Fruit fly (Drosophila melanogaster) whole organism, embryonic: ENCODE measurements around the gene Root.

Experiments
- Atf-2 ChIP-seq: fragments of 200-800 bp; sonication (Bioruptor generic); optimal IDR thresholded peaks from 2 replicates; lab custom pipeline; 2016; ENCODE audit warnings: missing biosample characterization, missing genetic modification characterization
- Bdp1 ChIP-seq: fragments of 200-800 bp; sonication (Bioruptor generic); optimal IDR thresholded peaks from 3 replicates; lab custom pipeline; 2016; ENCODE audit warnings: missing biosample characterization, missing genetic modification characterization
- Blimp-1 ChIP-seq: fragments of 200-800 bp; sonication (Bioruptor generic); optimal IDR thresholded peaks from 3 replicates; lab custom pipeline; 2018; ENCODE audit warnings: missing biosample characterization, missing genetic modification characterization, mild to moderate bottlenecking, moderate library complexity, missing genetic modification reagents
- CG10267 ChIP-seq: fragments of 200-800 bp; sonication (Bioruptor generic); optimal IDR thresholded peaks from 2 replicates; lab custom pipeline; 2018; ENCODE audit warnings: missing biosample characterization, mild to moderate bottlenecking, missing genetic modification characterization, moderate library complexity
- CG11247 ChIP-seq: fragments of 200-800 bp; sonication (Bioruptor generic); IDR thresholded peaks from 2 replicates; pipeline ENCODE4 v1.3.6; 2022; ENCODE audit warnings: missing biosample characterization, missing genetic modification characterization
- CG11560 ChIP-seq: fragments of 200-800 bp; sonication (Bioruptor generic); IDR thresholded peaks from 3 replicates; pipeline ENCODE4 v1.3.6; 2022; ENCODE audit warnings: missing biosample characterization, missing genetic modification characterization
- CG11696 ChIP-seq: fragments of 200-800 bp; sonication (Bioruptor generic); IDR thresholded peaks from 2 replicates; pipeline ENCODE4 v1.3.6; 2022; ENCODE audit warnings: missing biosample characterization, missing genetic modification characterization
- CG12155 ChIP-seq: fragments of 200-800 bp; sonication (Bioruptor generic); optimal IDR thresholded peaks from 3 replicates; lab custom pipeline; 2016; ENCODE audit warnings: missing biosample characterization, missing genetic modification characterization
- CG12236 ChIP-seq: fragments of 200-800 bp; sonication (Bioruptor generic); optimal IDR thresholded peaks from 2 replicates; lab custom pipeline; 2016; ENCODE audit warnings: missing biosample characterization, missing genetic modification characterization
- CG13123 ChIP-seq: fragments of 200-800 bp; sonication (Bioruptor generic); optimal IDR thresholded peaks from 2 replicates; lab custom pipeline; 2016; ENCODE audit warnings: missing biosample characterization, missing genetic modification characterization
- CG15073 ChIP-seq: fragments of 200-800 bp; sonication (Bioruptor generic); optimal IDR thresholded peaks from 2 replicates; lab custom pipeline; 2016; ENCODE audit warnings: missing biosample characterization, missing genetic modification characterization
- CG15269 ChIP-seq: fragments of 200-800 bp; sonication (Bioruptor generic); optimal IDR thresholded peaks from 2 replicates; lab custom pipeline; 2018; ENCODE audit warnings: missing biosample characterization, mild to moderate bottlenecking, missing genetic modification characterization, moderate library complexity
- CG15479 ChIP-seq: fragments of 200-800 bp; sonication (Bioruptor generic); optimal IDR thresholded peaks from 3 replicates; lab custom pipeline; 2019; ENCODE audit warnings: missing biosample characterization, mild to moderate bottlenecking, missing genetic modification characterization, moderate library complexity
- CG15601 ChIP-seq: fragments of 200-800 bp; sonication (Bioruptor generic); optimal IDR thresholded peaks from 3 replicates; lab custom pipeline; 2019; ENCODE audit warnings: missing biosample characterization, mild to moderate bottlenecking, missing genetic modification characterization, moderate library complexity
- CG16863 ChIP-seq: fragments of 200-800 bp; sonication (Bioruptor generic); optimal IDR thresholded peaks from 3 replicates; lab custom pipeline; 2016; ENCODE audit warnings: missing biosample characterization, missing genetic modification characterization
- CG17328 ChIP-seq: fragments of 200-800 bp; sonication (Bioruptor generic); IDR thresholded peaks from 2 replicates; pipeline ENCODE4 v1.3.6; 2022; ENCODE audit warnings: missing biosample characterization, missing genetic modification characterization
- CG18262 ChIP-seq: fragments of 200-800 bp; optimal IDR thresholded peaks from 3 replicates; lab custom pipeline; 2019; ENCODE audit warnings: missing biosample characterization, mild to moderate bottlenecking, missing genetic modification characterization, moderate library complexity
- CG30020 ChIP-seq: fragments of 200-800 bp; optimal IDR thresholded peaks from 2 replicates; lab custom pipeline; 2019; ENCODE audit warnings: missing biosample characterization, mild to moderate bottlenecking, missing genetic modification characterization, moderate library complexity
- CG3726 ChIP-seq: fragments of 200-800 bp; sonication (Bioruptor generic); IDR thresholded peaks from 3 replicates; pipeline ENCODE4, ENCODE4 v1.3.6; 2022; ENCODE audit warnings: missing biosample characterization, missing genetic modification characterization
- CG9609 ChIP-seq: fragments of 200-800 bp; sonication (Bioruptor generic); optimal IDR thresholded peaks from 3 replicates; lab custom pipeline; 2016; ENCODE audit warnings: missing biosample characterization, missing genetic modification characterization
- CG9932 ChIP-seq: fragments of 200-800 bp; sonication (Bioruptor generic); IDR thresholded peaks from 2 replicates; pipeline ENCODE4 v1.3.6; 2022; ENCODE audit warnings: missing biosample characterization, missing genetic modification characterization
- H2.0 ChIP-seq: fragments of 200-800 bp; sonication (Bioruptor generic); IDR thresholded peaks from 2 replicates; pipeline ENCODE4 v1.3.6; 2022; ENCODE audit warnings: missing biosample characterization, missing genetic modification characterization
- Hand ChIP-seq: fragments of 200-800 bp; sonication (Bioruptor generic); optimal IDR thresholded peaks from 2 replicates; lab custom pipeline; 2017; ENCODE audit warnings: mild to moderate bottlenecking, missing biosample characterization, missing genetic modification reagents, missing genetic modification characterization
- Lhr ChIP-seq: fragments of 200-800 bp; sonication (Bioruptor generic); optimal IDR thresholded peaks from 3 replicates; lab custom pipeline; 2017; ENCODE audit warnings: mild to moderate bottlenecking, missing biosample characterization, missing genetic modification reagents, missing genetic modification characterization
- MESR4 ChIP-seq: fragments of 200-800 bp; sonication (Bioruptor generic); optimal IDR thresholded peaks from 2 replicates; lab custom pipeline; 2018; ENCODE audit warnings: missing biosample characterization, mild to moderate bottlenecking, missing genetic modification characterization, moderate library complexity
- Max ChIP-seq: fragments of 200-800 bp; sonication (Bioruptor generic); optimal IDR thresholded peaks from 2 replicates; lab custom pipeline; 2016; ENCODE audit warnings: missing biosample characterization, mild to moderate bottlenecking, missing genetic modification characterization
- Med ChIP-seq: fragments of 200-800 bp; sonication (Bioruptor generic); peaks from one replicate; lab custom pipeline; 2016; ENCODE audit warnings: missing biosample characterization, missing genetic modification characterization, mild to moderate bottlenecking, inconsistent platforms, moderate library complexity
- Mes4 ChIP-seq: fragments of 200-800 bp; sonication (Bioruptor generic); optimal IDR thresholded peaks from 2 replicates; lab custom pipeline; 2016; ENCODE audit warnings: missing biosample characterization, missing genetic modification characterization
- NFAT ChIP-seq: fragments of 200-800 bp; sonication (Bioruptor generic); IDR thresholded peaks from 2 replicates; pipeline ENCODE4 v1.3.6; 2022; ENCODE audit warnings: missing biosample characterization, missing genetic modification characterization
- NfI ChIP-seq: fragments of 200-800 bp; sonication (Bioruptor generic); optimal IDR thresholded peaks from 3 replicates; lab custom pipeline; 2018; ENCODE audit warnings: missing biosample characterization, mild to moderate bottlenecking, missing genetic modification characterization, moderate library complexity
- Ptx1 ChIP-seq: fragments of 200-800 bp; sonication (Bioruptor generic); IDR thresholded peaks from 2 replicates; pipeline ENCODE4 v1.3.6; 2022; ENCODE audit warnings: missing biosample characterization, missing genetic modification characterization
- Six4 ChIP-seq: fragments of 200-800 bp; sonication (Bioruptor generic); optimal IDR thresholded peaks from 2 replicates; lab custom pipeline; 2016; ENCODE audit warnings: missing biosample characterization, missing genetic modification characterization
- Tbp ChIP-seq: fragments of >200 bp; optimal IDR thresholded peaks from 2 replicates; lab custom pipeline; 2018; ENCODE audit warnings: missing biosample characterization, missing genetic modification characterization
- Xrp1 ChIP-seq: fragments of 200-800 bp; sonication (Bioruptor generic); IDR thresholded peaks from 2 replicates; pipeline ENCODE4 v1.3.6; 2022; ENCODE audit warnings: missing biosample characterization, missing genetic modification characterization
- ab ChIP-seq: fragments of 200-800 bp; sonication (Bioruptor generic); optimal IDR thresholded peaks from 2 replicates; lab custom pipeline; 2016; ENCODE audit warnings: missing biosample characterization, missing genetic modification characterization
- ash1 ChIP-seq: fragments of 200-800 bp; sonication (Bioruptor generic); optimal IDR thresholded peaks from 2 replicates; lab custom pipeline; 2018; ENCODE audit warnings: missing biosample characterization, mild to moderate bottlenecking, missing genetic modification characterization
- chn ChIP-seq: fragments of 200-800 bp; sonication (Bioruptor generic); optimal IDR thresholded peaks from 2 replicates; lab custom pipeline; 2016; ENCODE audit warnings: missing biosample characterization, missing genetic modification characterization
- crol ChIP-seq: fragments of 200-800 bp; sonication (Bioruptor generic); IDR thresholded peaks from 2 replicates; pipeline ENCODE4 v1.3.6; 2022; ENCODE audit warnings: missing biosample characterization, missing genetic modification characterization
- disco-r ChIP-seq: fragments of 200-800 bp; sonication (Bioruptor generic); optimal IDR thresholded peaks from 2 replicates; lab custom pipeline; 2016; ENCODE audit warnings: missing biosample characterization, missing genetic modification characterization
- dysf ChIP-seq: fragments of 200-800 bp; sonication (Bioruptor generic); IDR thresholded peaks from 3 replicates; pipeline ENCODE4 v1.3.6; 2022; ENCODE audit warnings: missing biosample characterization, missing genetic modification characterization
- hkb ChIP-seq, 2 experiments: fragments of 200-800 bp in 1 of 2; fragments of >200 bp in 1 of 2; sonication (Bioruptor generic) in 1 of 2; IDR thresholded peaks in 1 of 2; optimal IDR thresholded peaks in 1 of 2; 2 replicates each; pipeline versions ENCODE4 v1.3.6 to Lab custom; 2017 to 2022; ENCODE audit warnings: missing biosample characterization in 1 of 2, missing genetic modification characterization in 1 of 2
- hth ChIP-seq: fragments of >200 bp; optimal IDR thresholded peaks from 2 replicates; lab custom pipeline; 2017; ENCODE audit warnings: inconsistent platforms
- ind ChIP-seq: fragments of 200-800 bp; sonication (Bioruptor generic); optimal IDR thresholded peaks from 3 replicates; lab custom pipeline; 2016; ENCODE audit warnings: missing biosample characterization, missing genetic modification characterization
- jigr1 ChIP-seq: fragments of 200-800 bp; sonication (Bioruptor generic); IDR thresholded peaks from 3 replicates; pipeline ENCODE4 v1.3.6; 2022; ENCODE audit warnings: missing biosample characterization, missing genetic modification characterization
- oc ChIP-seq: fragments of 200-800 bp; sonication (Bioruptor generic); optimal IDR thresholded peaks from 2 replicates; lab custom pipeline; 2018; ENCODE audit warnings: missing biosample characterization, mild to moderate bottlenecking, missing genetic modification characterization, moderate library complexity
- peb ChIP-seq: fragments of 200-800 bp; sonication (Bioruptor generic); IDR thresholded peaks from 2 replicates; pipeline ENCODE4 v1.3.6; 2022; ENCODE audit warnings: missing biosample characterization, missing genetic modification characterization
- phol ChIP-seq: fragments of 200-800 bp; sonication (Bioruptor generic); optimal IDR thresholded peaks from 3 replicates; lab custom pipeline; 2018; ENCODE audit warnings: missing biosample characterization, mild to moderate bottlenecking, missing genetic modification characterization, moderate library complexity
- psq ChIP-seq: fragments of 200-800 bp; sonication (Bioruptor generic); optimal IDR thresholded peaks from 2 replicates; lab custom pipeline; 2017; ENCODE audit warnings: missing biosample characterization, missing genetic modification characterization
- scrt ChIP-seq: fragments of 200-800 bp; sonication (Bioruptor generic); optimal IDR thresholded peaks from 2 replicates; lab custom pipeline; 2018; ENCODE audit warnings: missing biosample characterization, mild to moderate bottlenecking, missing genetic modification characterization, moderate library complexity
- sr ChIP-seq: fragments of 200-800 bp; sonication (Bioruptor generic); IDR thresholded peaks from 3 replicates; pipeline ENCODE4 v1.3.6; 2022; ENCODE audit warnings: missing biosample characterization, missing genetic modification characterization
- tin ChIP-seq: fragments of 200-800 bp; sonication (Bioruptor generic); optimal IDR thresholded peaks from 3 replicates; lab custom pipeline; 2016; ENCODE audit warnings: missing biosample characterization, missing genetic modification characterization
- wor ChIP-seq: fragments of 200-800 bp; sonication (Bioruptor generic); IDR thresholded peaks from 2 replicates; pipeline ENCODE4 v1.3.6; 2022; ENCODE audit warnings: missing biosample characterization, missing genetic modification characterization

The Root gene

DNA sequence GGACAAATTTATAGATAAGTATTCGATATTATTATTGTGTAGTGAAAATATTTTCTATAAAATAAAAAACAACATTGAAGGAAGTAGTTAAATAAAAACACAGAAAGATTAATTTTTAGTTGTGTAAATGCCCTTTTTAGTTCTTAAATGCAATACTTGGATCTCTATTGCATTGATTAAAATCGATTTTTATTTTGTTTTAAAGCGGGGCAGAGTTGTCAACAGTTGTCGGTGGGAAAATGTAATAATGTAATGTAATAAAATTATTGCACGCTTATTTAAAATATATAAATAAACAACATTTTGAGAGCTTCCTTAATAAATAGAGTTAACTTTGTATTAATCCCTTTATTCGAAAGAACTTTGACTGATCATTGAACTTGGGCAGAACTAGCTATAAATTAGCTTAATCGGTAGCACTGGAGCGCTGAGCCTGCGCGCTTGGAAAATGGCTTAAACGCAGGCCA is 50.5 kb downstream of the Root start, which contains the start of gene Apc2 (continued):
- no peak for TF ChIP-seq CG3726 (GFP tag; lab: Robert Waterston, UW)
- peak; percentile 65 for TF ChIP-seq H2.0 (GFP tag; lab: Robert Waterston, UW)
- TF ChIP-seq tin (GFP tag; lab: Kevin White, UChicago), result peak; percentile 56
- TF ChIP-seq CG17328 (GFP tag; lab: Robert Waterston, UW), result peak; percentile 60
- peak; percentile 14 for TF ChIP-seq Bdp1 (GFP tag; lab: Kevin White, UChicago)
- peak; percentile 75 for TF ChIP-seq CG18262 (tag; lab: Kevin White, UChicago)
- no peak for TF ChIP-seq CG12236 (GFP tag; lab: Kevin White, UChicago)
- TF ChIP-seq Hand (GFP tag; lab: Kevin White, UChicago), result no peak
- TF ChIP-seq CG30020, result peak; percentile 55
- TF ChIP-seq NfI (GFP tag; lab: Kevin White, UChicago), result peak; percentile 56
- peak; percentile 82 for TF ChIP-seq phol (tag; lab: Kevin White, UChicago)
- TF ChIP-seq Six4, result peak; percentile 18
- TF ChIP-seq Blimp-1, result peak; percentile 60
- TF ChIP-seq CG15269, result peak; percentile 67
- TF ChIP-seq NFAT (GFP tag; lab: Robert Waterston, UW), result peak; percentile 51; the same call in 1 of the 2 replicates
- peak; percentile 66 for TF ChIP-seq CG10267 (tag; lab: Kevin White, UChicago)
- peak; percentile 36 for TF ChIP-seq scrt
- peak; percentile 89 for TF ChIP-seq CG11560 (tag; lab: Robert Waterston, UW)
- no peak for TF ChIP-seq CG13123 (GFP tag; lab: Kevin White, UChicago)
- TF ChIP-seq CG11247 (GFP tag; lab: Robert Waterston, UW), result 0 out of 2 replicates have a peak, but pooled peaks have one; percentile 21
- peak; percentile 11 for TF ChIP-seq CG16863 (GFP tag; lab: Kevin White, UChicago)
- no peak for TF ChIP-seq Mes4 (GFP tag; lab: Kevin White, UChicago)
- no peak for TF ChIP-seq disco-r (GFP tag; lab: Kevin White, UChicago)
- TF ChIP-seq CG15479 (GFP tag; lab: Kevin White, UChicago), result no peak
- peak; percentile 35 for TF ChIP-seq Max (GFP tag; lab: Kevin White, UChicago)
- TF ChIP-seq chn, result no peak
- no peak for TF ChIP-seq MESR4
- TF ChIP-seq Med (GFP tag; lab: Kevin White, UChicago), result peak; percentile 77
- TF ChIP-seq Atf-2, result no peak
- peak; percentile 36 for TF ChIP-seq ind (GFP tag; lab: Kevin White, UChicago)
- TF ChIP-seq Xrp1 (GFP tag; lab: Robert Waterston, UW), result peak; percentile 76
- TF ChIP-seq ash1 (GFP tag; lab: Kevin White, UChicago), result no peak
- no peak for TF ChIP-seq CG15073 (GFP tag; lab: Kevin White, UChicago)
- TF ChIP-seq hth (lab: Kevin White, UChicago), result no peak
- TF ChIP-seq oc (tag; lab: Kevin White, UChicago), result no peak
- TF ChIP-seq wor (GFP tag; lab: Robert Waterston, UW), result 0 out of 2 replicates have a peak, but pooled peaks have one; percentile 12
- TF ChIP-seq crol (GFP tag; lab: Robert Waterston, UW), result no peak
- TF ChIP-seq CG9609 (GFP tag; lab: Kevin White, UChicago), result no peak
- TF ChIP-seq peb, result no peak
- no peak for TF ChIP-seq sr (GFP tag; lab: Robert Waterston, UW)
- peak; percentile 43 for TF ChIP-seq Lhr (GFP tag; lab: Kevin White, UChicago)
- TF ChIP-seq Tbp (GFP tag; lab: Kevin White, UChicago), result no peak
- TF ChIP-seq jigr1 (GFP tag; lab: Robert Waterston, UW), result peak; percentile 55; the same call in 1 of the 3 replicates
- TF ChIP-seq Ptx1 (GFP tag; lab: Robert Waterston, UW), result peak; percentile 70
- TF ChIP-seq CG11696 (GFP tag; lab: Robert Waterston, UW), result no peak
- TF ChIP-seq CG15601, result peak; percentile 47
- peak; percentile 32 for TF ChIP-seq CG12155
- TF ChIP-seq CG9932 (GFP tag; lab: Robert Waterston, UW), result peak; percentile 75
- TF ChIP-seq psq (GFP tag; lab: Kevin White, UChicago), result peak; percentile 10
- no peak for TF ChIP-seq ab
- TF ChIP-seq dysf (GFP tag; lab: Robert Waterston, UW), result peak; percentile 64; the same call in 2 of the 3 replicates
- no peak for TF ChIP-seq hkb (optimal IDR thresholded peaks at IDR 0.05; lab: Kevin White, UChicago)
- TF ChIP-seq hkb (GFP tag; IDR thresholded peaks at IDR 0.05; lab: Robert Waterston, UW), result peak; percentile 68
